Fruit fly (Drosophila melanogaster) whole organism, wandering third instar larva: Measurements from ENCODE around the gene Dr.

Experiments
- N ChIP-seq: fragments of >200 bp; optimal IDR thresholded peaks from 2 replicates; lab custom pipeline; 2018; ENCODE audit warnings: missing biosample characterization, missing external identifiers, missing genetic modification characterization
- Vsx2 ChIP-seq: fragments of 200-300, 225-300 bp; sonication (Bioruptor generic); optimal IDR thresholded peaks from 2 replicates; lab custom pipeline; 2018; ENCODE audit warnings: missing biosample characterization, missing genetic modification characterization; ENCODE audit not compliant: partially characterized antibody
- br ChIP-seq: fragments of 200-800 bp; sonication (Bioruptor generic); optimal IDR thresholded peaks from 2 replicates; lab custom pipeline; 2016; ENCODE audit warnings: missing biosample characterization, missing genetic modification characterization
- fru ChIP-seq: fragments of 200-800 bp; sonication (Bioruptor generic); optimal IDR thresholded peaks from 3 replicates; lab custom pipeline; 2016; ENCODE audit warnings: missing biosample characterization, mild to moderate bottlenecking, missing genetic modification characterization

DNA sequence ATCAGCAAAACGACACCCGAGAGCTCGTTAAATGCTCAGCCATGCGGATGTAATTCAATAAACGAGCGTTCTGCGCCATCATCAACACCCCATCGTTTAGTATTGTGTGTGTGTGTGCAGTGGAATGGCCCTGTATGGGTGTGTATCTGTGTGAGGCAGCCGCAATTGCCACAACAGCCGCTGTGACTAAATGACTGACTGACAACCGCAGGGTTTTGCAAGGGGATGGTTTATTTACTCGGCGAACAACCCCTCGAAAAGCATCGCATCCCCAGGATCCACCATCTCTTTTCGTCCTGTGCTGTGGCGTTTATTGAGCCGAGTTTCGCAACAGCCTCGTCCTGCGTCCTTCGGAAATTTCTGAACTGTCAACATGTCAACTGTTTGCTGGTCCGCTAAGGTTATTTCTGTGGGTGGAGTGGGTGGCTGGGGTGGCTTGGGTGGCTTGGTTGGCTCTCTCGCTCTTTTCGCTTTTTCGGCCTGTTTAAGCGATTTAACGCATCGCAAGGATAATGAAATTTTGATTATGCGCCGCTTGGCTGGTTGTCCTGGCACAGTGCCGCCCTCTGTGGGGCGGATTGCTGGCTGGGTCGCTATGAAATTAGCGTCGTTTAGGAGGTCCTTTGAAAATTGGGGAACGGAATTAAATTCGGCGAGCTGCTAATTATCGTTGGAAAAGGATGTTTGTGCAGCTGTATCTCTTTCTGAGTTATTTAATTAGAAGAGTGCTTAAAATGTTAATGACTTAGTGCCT is 3.2 kb upstream of the Dr start:
- no peak for TF ChIP-seq br (GFP tag; lab: Kevin White, UChicago)
- no peak for TF ChIP-seq fru (GFP tag; lab: Kevin White, UChicago)
- no peak for TF ChIP-seq Vsx2 (GFP tag; lab: Kevin White, UChicago)
- TF ChIP-seq N = no peak
